Fruit fly (Drosophila melanogaster): ENCODE data around the gene E5.

E5 gene

dm6 chr3R:13817480-13818305 lies 57.0 kb downstream of the E5 start (continued):
- TF ChIP-seq CG17385 (GFP tag; optimal IDR thresholded peaks at IDR 0.05), result peak; percentile 53
- peak; percentile 84 for TF ChIP-seq CG17361 (GFP tag; IDR thresholded peaks at IDR 0.05)
- TF ChIP-seq ATbp (GFP tag; optimal IDR thresholded peaks at IDR 0.05), result peak; percentile 79
- TF ChIP-seq seq (GFP tag; IDR thresholded peaks at IDR 0.05), result no peak
- TF ChIP-seq CG15601 (tag; optimal IDR thresholded peaks at IDR 0.05), result peak; percentile 66
- peak; percentile 39 for TF ChIP-seq CG9817 (tag; optimal IDR thresholded peaks at IDR 0.05)
- TF ChIP-seq kay (GFP tag; optimal IDR thresholded peaks at IDR 0.05), result peak; percentile 50
- peak; percentile 70 for TF ChIP-seq CG12391 (tag; optimal IDR thresholded peaks at IDR 0.05)
- no peak for TF ChIP-seq bowl (GFP tag; IDR thresholded peaks at IDR 0.05)
- no peak for TF ChIP-seq ab (GFP tag; optimal IDR thresholded peaks at IDR 0.05)
- TF ChIP-seq unc-4 (GFP tag; IDR thresholded peaks at IDR 0.05; ENCODE audit: partially characterized antibody), result no peak
- peak; percentile 56 for TF ChIP-seq pnt (GFP tag; optimal IDR thresholded peaks at IDR 0.05)
- TF ChIP-seq CG9437 (GFP tag; optimal IDR thresholded peaks at IDR 0.05), result peak; percentile 66
- TF ChIP-seq CG32772 (GFP tag; IDR thresholded peaks at IDR 0.05), result peak; percentile 59
- TF ChIP-seq gro (GFP tag; optimal IDR thresholded peaks at IDR 0.05), result no peak
- TF ChIP-seq Hmx (GFP tag; optimal IDR thresholded peaks at IDR 0.05), result no peak
- TF ChIP-seq gcm (GFP tag; optimal IDR thresholded peaks at IDR 0.05), result peak; percentile 52
- peak; percentile 13; the same call in 1 of the 2 replicates for TF ChIP-seq slbo (GFP tag; IDR thresholded peaks at IDR 0.05)
- TF ChIP-seq exex (tag; optimal IDR thresholded peaks at IDR 0.05), result no peak
- TF ChIP-seq CG10431 (GFP tag; optimal IDR thresholded peaks at IDR 0.05), result peak; percentile 38
- TF ChIP-seq az2 (GFP tag; optimal IDR thresholded peaks at IDR 0.05), result peak; percentile 73
- TF ChIP-seq al (GFP tag; IDR thresholded peaks at IDR 0.05), result no peak
- TF ChIP-seq cato (GFP tag; optimal IDR thresholded peaks at IDR 0.05; ENCODE audit: borderline replicate concordance), result peak; percentile 18
- TF ChIP-seq Antp (GFP tag; optimal IDR thresholded peaks at IDR 0.05), result peak; percentile 2
- peak; percentile 53 for TF ChIP-seq CG6689 (GFP tag; IDR thresholded peaks at IDR 0.05)
- peak; percentile 35 for TF ChIP-seq Lhr (GFP tag; optimal IDR thresholded peaks at IDR 0.05)
- TF ChIP-seq org-1 (GFP tag; optimal IDR thresholded peaks at IDR 0.05), result peak; percentile 62
- peak; percentile 23 for TF ChIP-seq CG8281 (tag; optimal IDR thresholded peaks at IDR 0.05)
- TF ChIP-seq CG5245 (GFP tag; optimal IDR thresholded peaks at IDR 0.05), result peak; percentile 35
- peak; percentile 49 for TF ChIP-seq tio (GFP tag; optimal IDR thresholded peaks at IDR 0.05)
- peak; percentile 42 for TF ChIP-seq CG6254 (GFP tag; optimal IDR thresholded peaks at IDR 0.05)
- no peak for TF ChIP-seq chinmo (GFP tag; IDR thresholded peaks at IDR 0.05; ENCODE audit: partially characterized antibody)
- peak; percentile 11 for TF ChIP-seq HHEX (GFP tag; optimal IDR thresholded peaks at IDR 0.05)
- TF ChIP-seq rib (GFP tag; IDR thresholded peaks at IDR 0.05), result no peak
- no peak for TF ChIP-seq sd (tag; optimal IDR thresholded peaks at IDR 0.05)
- peak; percentile 81 for TF ChIP-seq CoRest (tag; optimal IDR thresholded peaks at IDR 0.05)
- peak; percentile 23 for TF ChIP-seq zf30C (GFP tag; optimal IDR thresholded peaks at IDR 0.05)
- no peak for TF ChIP-seq CG1647 (GFP tag; optimal IDR thresholded peaks at IDR 0.05)
- TF ChIP-seq BtbVII (GFP tag; optimal IDR thresholded peaks at IDR 0.05), result no peak
- no peak for TF ChIP-seq shn (GFP tag; optimal IDR thresholded peaks at IDR 0.05)
- TF ChIP-seq cad (GFP tag; optimal IDR thresholded peaks at IDR 0.05), result no peak
- peak; percentile 39 for TF ChIP-seq esg (GFP tag; conservative IDR thresholded peaks at IDR 0.05)
- peak; percentile 50 for TF ChIP-seq NfI (GFP tag; optimal IDR thresholded peaks at IDR 0.05)
- peak; percentile 88 for TF ChIP-seq sens (GFP tag)
- TF ChIP-seq CG11723 (GFP tag; optimal IDR thresholded peaks at IDR 0.05), result peak; percentile 56
- TF ChIP-seq nmo (GFP tag; optimal IDR thresholded peaks at IDR 0.05), result peak; percentile 88
- TF ChIP-seq Side (GFP tag; optimal IDR thresholded peaks at IDR 0.05), result peak; percentile 22
- no peak for TF ChIP-seq CG6813 (GFP tag; optimal IDR thresholded peaks at IDR 0.05)
- peak; percentile 10 for TF ChIP-seq CG17186 (GFP tag; optimal IDR thresholded peaks at IDR 0.05)

Data from whole organism, embryonic.